Worm (Caenorhabditis elegans): ENCODE data around the gene Y32F6A.4.

Gene Y32F6A.4

ce11 chrV:10435198-10435597, 1.3 kb upstream of the Y32F6A.4 start:
- TF ChIP-seq blmp-1 (tag; optimal IDR thresholded peaks at IDR 0.05; ENCODE audit: insufficient read depth) (no peak), crh-2 (tag; optimal IDR thresholded peaks at IDR 0.05) (peak; percentile 42), lsy-2 (tag; optimal IDR thresholded peaks at IDR 0.05) (no peak), sma-9 (GFP tag; optimal IDR thresholded peaks at IDR 0.05) (peak; percentile 18), sma-9 (tag; optimal IDR thresholded peaks at IDR 0.05) (no peak), unc-39 (tag; optimal IDR thresholded peaks at IDR 0.05) (no peak), fos-1 (tag; optimal IDR thresholded peaks at IDR 0.05) (peak; percentile 70), nhr-77 (tag; optimal IDR thresholded peaks at IDR 0.05) (no peak), sma-3 (GFP tag; optimal IDR thresholded peaks at IDR 0.05) (no peak)

ce11 chrV:10432607-10433006, 1.3 kb downstream of the Y32F6A.4 start:
- TF ChIP-seq R02D3.7 (tag; optimal IDR thresholded peaks at IDR 0.05) (no peak), ama-1 (optimal IDR thresholded peaks at IDR 0.05) (no peak), nhr-21 (tag; optimal IDR thresholded peaks at IDR 0.05) (no peak), snpc-4 (tag; optimal IDR thresholded peaks at IDR 0.05) (no peak), gmeb-1 (tag; optimal IDR thresholded peaks at IDR 0.05) (peak; percentile 25), zag-1 (tag; optimal IDR thresholded peaks at IDR 0.05) (no peak), unc-62 (GFP tag; optimal IDR thresholded peaks at IDR 0.05) (no peak), skn-1 (tag; optimal IDR thresholded peaks at IDR 0.05) (peak; percentile 20), sma-9 (GFP tag; optimal IDR thresholded peaks at IDR 0.05) (peak; percentile 9), sma-9 (tag; optimal IDR thresholded peaks at IDR 0.05) (no peak), lin-13 (GFP tag; optimal IDR thresholded peaks at IDR 0.05) (no peak), peb-1 (tag; optimal IDR thresholded peaks at IDR 0.05) (no peak), mdl-1 (tag; optimal IDR thresholded peaks at IDR 0.05) (no peak), crh-2 (tag; optimal IDR thresholded peaks at IDR 0.05) (peak; percentile 24), nhr-129 (tag; optimal IDR thresholded peaks at IDR 0.05) (no peak), nhr-12 (tag; optimal IDR thresholded peaks at IDR 0.05) (no peak), ceh-16 (tag; optimal IDR thresholded peaks at IDR 0.05) (no peak), lin-39 (tag; optimal IDR thresholded peaks at IDR 0.05) (no peak), unc-39 (tag; optimal IDR thresholded peaks at IDR 0.05) (no peak), aly-2 (tag; optimal IDR thresholded peaks at IDR 0.05) (no peak), ZK546.5 (tag; optimal IDR thresholded peaks at IDR 0.05) (no peak), nhr-10 (tag; optimal IDR thresholded peaks at IDR 0.05) (no peak), nhr-23 (tag; optimal IDR thresholded peaks at IDR 0.05) (no peak), mbf-1 (tag; optimal IDR thresholded peaks at IDR 0.05) (no peak), nhr-11 (tag; optimal IDR thresholded peaks at IDR 0.05) (no peak), C34F6.9 (tag; optimal IDR thresholded peaks at IDR 0.05) (no peak), fos-1 (tag; optimal IDR thresholded peaks at IDR 0.05) (peak; percentile 90), sma-3 (GFP tag; optimal IDR thresholded peaks at IDR 0.05) (no peak), elt-1 (tag; optimal IDR thresholded peaks at IDR 0.05) (no peak), nhr-25 (tag; optimal IDR thresholded peaks at IDR 0.05) (no peak), mab-5 (tag; optimal IDR thresholded peaks at IDR 0.05) (no peak), sem-4 (tag; optimal IDR thresholded peaks at IDR 0.05) (no peak)

- TF ChIP-seq ztf-1 (GFP tag; conservative IDR thresholded peaks at IDR 0.05), result no peak
- no peak for TF ChIP-seq gmeb-1 (tag; optimal IDR thresholded peaks at IDR 0.05)
- TF ChIP-seq ceh-16 (tag; optimal IDR thresholded peaks at IDR 0.05), result no peak
These were observed 5.3 kb downstream of the Y32F6A.4 start, which contains the start of gene tag-314 for ce11 chrV:10428608-10429007. TSS of gene tag-314 (minus strand) at chrV:10428708.

ce11 chrV:10426253-10426652, 7.6 kb downstream of the Y32F6A.4 start, which contains the start of gene apc-10:
TSS of gene apc-10 (minus strand) at chrV:10426353.
- TF ChIP-seq ama-1 (optimal IDR thresholded peaks at IDR 0.05) (no peak), nhr-25 (tag; optimal IDR thresholded peaks at IDR 0.05) (no peak), ceh-16 (tag; optimal IDR thresholded peaks at IDR 0.05) (no peak), crh-2 (tag; optimal IDR thresholded peaks at IDR 0.05) (no peak), ZK546.5 (tag; optimal IDR thresholded peaks at IDR 0.05) (no peak), C34F6.9 (tag; optimal IDR thresholded peaks at IDR 0.05) (no peak), nhr-12 (tag; optimal IDR thresholded peaks at IDR 0.05) (no peak), nhr-129 (tag; optimal IDR thresholded peaks at IDR 0.05) (no peak), lsy-2 (tag; optimal IDR thresholded peaks at IDR 0.05) (no peak)

- TF ChIP-seq ztf-4 (tag; optimal IDR thresholded peaks at IDR 0.05) (no peak), ceh-82 (tag; optimal IDR thresholded peaks at IDR 0.05) (no peak), gmeb-1 (tag; optimal IDR thresholded peaks at IDR 0.05) (no peak), lin-13 (GFP tag; optimal IDR thresholded peaks at IDR 0.05) (no peak), ztf-11 (tag; optimal IDR thresholded peaks at IDR 0.05) (no peak), nhr-25 (tag; optimal IDR thresholded peaks at IDR 0.05) (no peak), nhr-21 (tag; optimal IDR thresholded peaks at IDR 0.05) (no peak)
These were observed 8.8 kb downstream of the Y32F6A.4 start, which contains the start of gene col-12 for ce11 chrV:10425098-10425497. TSS of gene col-12 (minus strand) at chrV:10425198.
